Fruit fly (Drosophila melanogaster) whole organism: ENCODE data around the gene GCC88.

Source experiments
- CG8478 ChIP-seq: fragments of >200 bp; optimal IDR thresholded peaks from 2 replicates; lab custom pipeline; 2018; ENCODE audit warnings: inconsistent platforms
- Dll ChIP-seq: fragments of >200 bp; optimal IDR thresholded peaks from 2 replicates; lab custom pipeline; 2017
- EcR ChIP-seq, 2 experiments: fragments of >200 bp; optimal IDR thresholded peaks; 2 replicates each; lab custom pipeline; 2017; ENCODE audit warnings: missing biosample characterization in 2 of 2, missing genetic modification characterization in 2 of 2, missing genetic modification reagents in 2 of 2
- pan ChIP-seq: fragments of >200 bp; optimal IDR thresholded peaks from 2 replicates; lab custom pipeline; 2017
- psq ChIP-seq: fragments of >200 bp; optimal IDR thresholded peaks from 2 replicates; lab custom pipeline; 2017

DNA sequence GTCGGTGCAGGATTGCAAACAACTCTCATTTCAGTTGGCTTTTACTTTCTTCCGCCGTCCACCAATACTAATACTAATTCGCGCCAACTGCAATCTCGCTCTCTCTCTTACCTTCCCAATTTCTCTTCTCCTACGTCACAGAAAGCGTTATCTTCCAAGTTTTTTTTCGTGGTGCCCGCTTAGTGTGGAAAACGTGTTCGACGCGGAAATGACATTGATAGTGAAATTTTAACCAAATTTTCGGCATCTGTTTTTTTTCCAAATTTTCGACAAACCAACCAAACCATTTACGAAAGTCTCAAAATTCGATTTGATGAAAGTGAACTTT, 33.0 kb downstream of the GCC88 start, which contains the start of gene cu:
- no peak for TF ChIP-seq CG8478 (lab: Kevin White, UChicago)
- TF ChIP-seq Dll (lab: Kevin White, UChicago) = no peak
- TF ChIP-seq psq (lab: Kevin White, UChicago) = no peak
- TF ChIP-seq pan = no peak
- TF ChIP-seq EcR (GFP tag; optimal IDR thresholded peaks at IDR 0.05; lab: Kevin White, UChicago) = no peak
